Fruit fly (Drosophila melanogaster) whole organism, embryonic: Measurements from ENCODE around the gene CG11370.
A peak's percentile ranks its signal among the peaks of the same experiment; 100 is the strongest.

Experiments used
- CG10565 ChIP-seq: fragments of 200-800 bp; sonication (Bioruptor generic); optimal IDR thresholded peaks from 3 replicates; lab custom pipeline; 2016; ENCODE audit warnings: missing biosample characterization, mild to moderate bottlenecking, missing genetic modification characterization
- CG10979 ChIP-seq: fragments of 200-800 bp; sonication (Bioruptor generic); optimal IDR thresholded peaks from 2 replicates; lab custom pipeline; 2018; ENCODE audit warnings: missing biosample characterization, mild to moderate bottlenecking, missing genetic modification characterization, moderate library complexity
- CG12744 ChIP-seq: fragments of 200-800 bp; sonication (Bioruptor generic); optimal IDR thresholded peaks from 2 replicates; lab custom pipeline; 2016; ENCODE audit warnings: missing biosample characterization, missing genetic modification characterization
- CG15601 ChIP-seq: fragments of 200-800 bp; sonication (Bioruptor generic); optimal IDR thresholded peaks from 3 replicates; lab custom pipeline; 2019; ENCODE audit warnings: missing biosample characterization, mild to moderate bottlenecking, missing genetic modification characterization, moderate library complexity
- CG17568 ChIP-seq: fragments of 200-800 bp; sonication (Bioruptor generic); optimal IDR thresholded peaks from 2 replicates; lab custom pipeline; 2018; ENCODE audit warnings: missing biosample characterization, mild to moderate bottlenecking, missing genetic modification characterization, moderate library complexity
- CG2199 ChIP-seq: fragments of 200-800 bp; sonication (Bioruptor generic); IDR thresholded peaks from 3 replicates; pipeline ENCODE4 v1.3.6; 2022; ENCODE audit warnings: missing biosample characterization, missing genetic modification characterization
- CG30403 ChIP-seq: fragments of 200-800 bp; sonication (Bioruptor generic); optimal IDR thresholded peaks from 3 replicates; lab custom pipeline; 2016; ENCODE audit warnings: missing biosample characterization, missing genetic modification characterization
- CG3847 ChIP-seq: fragments of 200-800 bp; sonication (Bioruptor generic); IDR thresholded peaks from 2 replicates; pipeline ENCODE4 v1.3.6; 2022; ENCODE audit warnings: missing biosample characterization, missing genetic modification characterization
- CG4282 ChIP-seq: fragments of 200-800 bp; sonication (Bioruptor generic); optimal IDR thresholded peaks from 2 replicates; lab custom pipeline; 2016; ENCODE audit warnings: missing biosample characterization, missing genetic modification characterization
- CG6175 ChIP-seq: fragments of 200-800 bp; sonication (Bioruptor generic); IDR thresholded peaks from 3 replicates; pipeline ENCODE4 v1.3.6; 2022; ENCODE audit warnings: missing biosample characterization, missing genetic modification characterization
- CG7928 ChIP-seq: fragments of 200-800 bp; sonication (Bioruptor generic); optimal IDR thresholded peaks from 2 replicates; lab custom pipeline; 2017; ENCODE audit warnings: missing biosample characterization, mild to moderate bottlenecking, missing genetic modification characterization
- CG8388 ChIP-seq: fragments of 200-800 bp; sonication (Bioruptor generic); optimal IDR thresholded peaks from 2 replicates; lab custom pipeline; 2019; ENCODE audit warnings: missing biosample characterization, mild to moderate bottlenecking, missing genetic modification characterization, moderate library complexity
- CG8944 ChIP-seq: fragments of 200-800 bp; sonication (Bioruptor generic); optimal IDR thresholded peaks from 3 replicates; lab custom pipeline; 2016; ENCODE audit warnings: missing biosample characterization, missing genetic modification characterization
- CTCF ChIP-seq: fragments of 200-800 bp; sonication (Bioruptor generic); optimal IDR thresholded peaks from 2 replicates; lab custom pipeline; 2017; ENCODE audit warnings: missing biosample characterization, mild to moderate bottlenecking, missing genetic modification characterization, moderate library complexity
- D ChIP-seq, 2 experiments: fragments of 200-800 bp in 1 of 2; fragments of >200 bp in 1 of 2; sonication (Bioruptor generic) in 1 of 2; optimal IDR thresholded peaks; 2 replicates in 1 of 2; 3 replicates in 1 of 2; lab custom pipeline; 2017; ENCODE audit warnings: mild to moderate bottlenecking in 1 of 2, missing biosample characterization in 1 of 2, missing genetic modification characterization in 1 of 2, missing genetic modification reagents in 1 of 2
- Dip2 ChIP-seq: fragments of 200-800 bp; sonication (Bioruptor generic); IDR thresholded peaks from 2 replicates; pipeline ENCODE4 v1.3.6; 2022; ENCODE audit warnings: missing biosample characterization, missing genetic modification characterization
- Eip74EF ChIP-seq, 2 experiments: fragments of 200-800 bp in 1 of 2; fragments of >200 bp in 1 of 2; sonication (Bioruptor generic) in 1 of 2; optimal IDR thresholded peaks; 2 replicates each; lab custom pipeline; 2017 to 2019; ENCODE audit warnings: missing biosample characterization in 2 of 2, missing genetic modification characterization in 2 of 2, mild to moderate bottlenecking in 1 of 2, moderate library complexity in 1 of 2
- HLH4C ChIP-seq: fragments of 200-800 bp; sonication (Bioruptor generic); IDR thresholded peaks from 3 replicates; pipeline ENCODE4 v1.3.6; 2022; ENCODE audit warnings: missing biosample characterization, missing genetic modification characterization; ENCODE audit not compliant: partially characterized antibody
- HmgZ ChIP-seq: fragments of 200-800 bp; sonication (Bioruptor generic); optimal IDR thresholded peaks from 2 replicates; lab custom pipeline; 2018; ENCODE audit warnings: missing biosample characterization, mild to moderate bottlenecking, missing genetic modification characterization
- NfI ChIP-seq: fragments of 200-800 bp; sonication (Bioruptor generic); optimal IDR thresholded peaks from 3 replicates; lab custom pipeline; 2018; ENCODE audit warnings: missing biosample characterization, mild to moderate bottlenecking, missing genetic modification characterization, moderate library complexity
- Opbp ChIP-seq: fragments of 200-800 bp; sonication (Bioruptor generic); IDR thresholded peaks from 3 replicates; pipeline ENCODE4 v1.3.6; 2022; ENCODE audit warnings: missing biosample characterization, missing genetic modification characterization; ENCODE audit not compliant: partially characterized antibody
- PHDP ChIP-seq: fragments of 200-800 bp; sonication (Bioruptor generic); optimal IDR thresholded peaks from 3 replicates; lab custom pipeline; 2018; ENCODE audit warnings: missing biosample characterization, mild to moderate bottlenecking, missing genetic modification characterization, moderate library complexity
- Pdp1 ChIP-seq, 2 experiments: fragments of 200-800 bp; sonication (Bioruptor generic); optimal IDR thresholded peaks; 3 replicates each; lab custom pipeline; 2016; ENCODE audit warnings: missing biosample characterization in 2 of 2, missing genetic modification characterization in 2 of 2, mild to moderate bottlenecking in 1 of 2, moderate library complexity in 1 of 2
- ac ChIP-seq: fragments of 200-800 bp; sonication (Bioruptor generic); optimal IDR thresholded peaks from 3 replicates; lab custom pipeline; 2017; ENCODE audit warnings: missing biosample characterization, mild to moderate bottlenecking, missing genetic modification characterization
- ase ChIP-seq: fragments of 200-800 bp; sonication (Bioruptor generic); IDR thresholded peaks from 3 replicates; pipeline ENCODE4 v1.3.6; 2022; ENCODE audit warnings: missing biosample characterization, missing genetic modification characterization
- chinmo ChIP-seq: fragments of 200-800 bp; sonication (Bioruptor generic); IDR thresholded peaks from 4 replicates; pipeline ENCODE4 v1.3.6; 2022; ENCODE audit warnings: missing biosample characterization, missing genetic modification characterization; ENCODE audit not compliant: partially characterized antibody
- fd64A ChIP-seq: fragments of 200-800 bp; sonication (Bioruptor generic); optimal IDR thresholded peaks from 3 replicates; lab custom pipeline; 2018; ENCODE audit warnings: missing biosample characterization, mild to moderate bottlenecking, missing genetic modification characterization
- hbn ChIP-seq: fragments of 200-800 bp; sonication (Bioruptor generic); IDR thresholded peaks from 2 replicates; pipeline ENCODE4 v1.3.6; 2022; ENCODE audit warnings: missing biosample characterization, missing genetic modification characterization; ENCODE audit not compliant: partially characterized antibody
- ind ChIP-seq: fragments of 200-800 bp; sonication (Bioruptor generic); optimal IDR thresholded peaks from 3 replicates; lab custom pipeline; 2016; ENCODE audit warnings: missing biosample characterization, missing genetic modification characterization
- lilli ChIP-seq: fragments of 200-800 bp; sonication (Bioruptor generic); optimal IDR thresholded peaks from 3 replicates; lab custom pipeline; 2016; ENCODE audit warnings: missing biosample characterization, missing genetic modification characterization
- pb ChIP-seq: fragments of 200-800 bp; sonication (Bioruptor generic); optimal IDR thresholded peaks from 3 replicates; lab custom pipeline; 2016; ENCODE audit warnings: missing biosample characterization, missing genetic modification characterization
- pnt ChIP-seq: fragments of 200-800 bp; sonication (Bioruptor generic); optimal IDR thresholded peaks from 3 replicates; lab custom pipeline; 2016; ENCODE audit warnings: missing biosample characterization, missing genetic modification characterization
- pros ChIP-seq: fragments of 200-800 bp; sonication (Bioruptor generic); optimal IDR thresholded peaks from 3 replicates; lab custom pipeline; 2019; ENCODE audit warnings: missing biosample characterization, mild to moderate bottlenecking, missing genetic modification characterization, moderate library complexity
- stwl ChIP-seq: fragments of 200-800 bp; sonication (Bioruptor generic); optimal IDR thresholded peaks from 3 replicates; lab custom pipeline; 2018; ENCODE audit warnings: missing biosample characterization, mild to moderate bottlenecking, missing genetic modification characterization, moderate library complexity
- tll ChIP-seq, 2 experiments: fragments of 200-800 bp in 1 of 2; fragments of >200 bp in 1 of 2; sonication (Bioruptor generic) in 1 of 2; optimal IDR thresholded peaks; 2 replicates each; lab custom pipeline; 2017 to 2019; ENCODE audit warnings: missing biosample characterization in 2 of 2, missing genetic modification characterization in 2 of 2, mild to moderate bottlenecking in 1 of 2, moderate library complexity in 1 of 2
- tup ChIP-seq: fragments of 200-800 bp; sonication (Bioruptor generic); optimal IDR thresholded peaks from 2 replicates; lab custom pipeline; 2016; ENCODE audit warnings: missing biosample characterization, mild to moderate bottlenecking, missing genetic modification characterization, moderate library complexity
- twi ChIP-seq: fragments of 200-800 bp; optimal IDR thresholded peaks from 2 replicates; lab custom pipeline; 2019; ENCODE audit warnings: missing biosample characterization, mild to moderate bottlenecking, missing genetic modification characterization, moderate library complexity
- unc-4 ChIP-seq: fragments of 200-800 bp; sonication (Bioruptor generic); IDR thresholded peaks from 2 replicates; pipeline ENCODE4 v1.3.6; 2022; ENCODE audit warnings: missing biosample characterization, missing genetic modification characterization; ENCODE audit not compliant: partially characterized antibody
- unpg ChIP-seq: fragments of 200-800 bp; sonication (Bioruptor generic); optimal IDR thresholded peaks from 3 replicates; lab custom pipeline; 2018; ENCODE audit warnings: missing biosample characterization, mild to moderate bottlenecking, missing genetic modification characterization, moderate library complexity

The CG11370 gene

DNA sequence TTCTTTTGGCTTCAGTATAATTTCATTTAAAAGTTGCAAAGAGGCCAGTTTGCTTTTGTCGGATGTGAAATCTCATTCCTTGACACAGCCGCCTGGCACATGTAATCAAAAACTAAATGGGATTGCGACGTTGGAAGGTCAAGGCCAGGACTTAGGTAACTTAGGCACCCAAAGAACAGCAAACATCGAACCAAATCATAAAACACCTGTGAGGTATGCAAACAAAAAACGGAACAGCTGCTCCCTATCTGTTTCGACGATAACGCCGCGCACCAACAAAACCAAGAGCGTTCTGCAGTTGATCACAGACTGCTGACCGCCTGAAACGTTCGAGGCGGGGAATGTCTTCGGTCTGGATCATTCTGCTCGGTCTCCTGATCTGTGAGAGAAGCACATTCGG, 12.8 kb upstream of the CG11370 start, which contains the start of gene CG45116:
TSS of gene CG45116 (plus strand) at position 301 of the 400 bp plus-strand sequence.
- TF ChIP-seq D (optimal IDR thresholded peaks at IDR 0.05; lab: Kevin White, UChicago) (no peak), D (GFP tag; optimal IDR thresholded peaks at IDR 0.05; lab: Kevin White, UChicago) (no peak), tll (GFP tag; optimal IDR thresholded peaks at IDR 0.05; lab: Kevin White, UChicago) (peak in 1 of 2 experiments; percentile 18), twi (tag; lab: Kevin White, UChicago) (peak; percentile 58), ac (GFP tag; lab: Kevin White, UChicago) (peak; percentile 37), CG2199 (0 out of 3 replicates have a peak, but pooled peaks have one; percentile 34), PHDP (tag; lab: Kevin White, UChicago) (no peak)

DNA sequence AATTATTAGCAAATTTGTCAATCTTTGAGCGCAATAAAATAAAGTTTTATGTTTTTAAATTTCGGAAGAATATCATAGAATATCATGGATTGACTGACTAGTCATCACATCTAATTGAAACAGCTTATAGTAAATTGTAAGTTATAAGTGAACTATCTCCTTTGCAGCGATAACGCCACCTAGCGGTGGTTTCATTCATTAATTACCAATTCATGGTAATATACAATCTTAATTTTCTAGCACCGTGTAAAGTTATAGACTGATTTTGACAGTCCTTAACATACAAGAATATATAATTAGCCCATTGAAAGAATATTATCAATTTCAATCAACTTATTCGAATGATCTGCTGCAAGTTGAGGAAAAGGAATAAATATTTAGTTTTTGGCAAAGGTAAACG, 1.6 kb downstream of the CG11370 start:
- no peak for TF ChIP-seq Eip74EF (GFP tag; optimal IDR thresholded peaks at IDR 0.05; lab: Kevin White, UChicago)
- no peak for TF ChIP-seq CG6175
- TF ChIP-seq pnt: no peak
- TF ChIP-seq stwl: peak; percentile 12
- no peak for TF ChIP-seq pros (GFP tag; lab: Kevin White, UChicago)
- no peak for TF ChIP-seq CG3847 (GFP tag; lab: Robert Waterston, UW)
- no peak for TF ChIP-seq hbn
- no peak for TF ChIP-seq NfI (GFP tag; lab: Kevin White, UChicago)
- no peak for TF ChIP-seq CG4282 (GFP tag; lab: Kevin White, UChicago)
- TF ChIP-seq Dip2 (GFP tag; lab: Robert Waterston, UW): peak; percentile 61
- no peak for TF ChIP-seq CG30403 (GFP tag; lab: Kevin White, UChicago)
- TF ChIP-seq CG8944 (GFP tag; lab: Kevin White, UChicago): no peak
- no peak for TF ChIP-seq ase
- TF ChIP-seq CG15601 (tag; lab: Kevin White, UChicago): peak; percentile 93
- no peak for TF ChIP-seq lilli
- TF ChIP-seq pb (GFP tag; lab: Kevin White, UChicago): no peak
- TF ChIP-seq CG8388 (GFP tag; lab: Kevin White, UChicago): no peak
- no peak for TF ChIP-seq tup (GFP tag; lab: Kevin White, UChicago)
- TF ChIP-seq CG10565 (GFP tag; lab: Kevin White, UChicago): no peak
- no peak for TF ChIP-seq CG17568 (GFP tag; lab: Kevin White, UChicago)
- no peak for TF ChIP-seq Pdp1 (GFP tag; optimal IDR thresholded peaks at IDR 0.05; lab: Kevin White, UChicago)
- no peak for TF ChIP-seq HLH4C (GFP tag; lab: Robert Waterston, UW)
- no peak for TF ChIP-seq unpg (GFP tag; lab: Kevin White, UChicago)
- TF ChIP-seq PHDP (tag; lab: Kevin White, UChicago): no peak
- TF ChIP-seq unc-4: no peak
- no peak for TF ChIP-seq HmgZ
- TF ChIP-seq ind (GFP tag; lab: Kevin White, UChicago): no peak
- TF ChIP-seq chinmo (GFP tag; lab: Robert Waterston, UW): no peak
- TF ChIP-seq fd64A (GFP tag; lab: Kevin White, UChicago): no peak
- TF ChIP-seq CG10979 (tag; lab: Kevin White, UChicago): no peak
- peak; percentile 88 for TF ChIP-seq CTCF (GFP tag; lab: Kevin White, UChicago)
- TF ChIP-seq CG12744 (GFP tag; lab: Kevin White, UChicago): no peak
- TF ChIP-seq CG7928 (GFP tag; lab: Kevin White, UChicago): no peak
- TF ChIP-seq Opbp (GFP tag; lab: Robert Waterston, UW): no peak
- TF ChIP-seq, all 482 proteins: peak for 4
